Fruit fly (Drosophila melanogaster): Measurements from ENCODE around the gene CG33177.
A peak's percentile ranks its signal among the peaks of the same experiment; 100 is the strongest.

DNA sequence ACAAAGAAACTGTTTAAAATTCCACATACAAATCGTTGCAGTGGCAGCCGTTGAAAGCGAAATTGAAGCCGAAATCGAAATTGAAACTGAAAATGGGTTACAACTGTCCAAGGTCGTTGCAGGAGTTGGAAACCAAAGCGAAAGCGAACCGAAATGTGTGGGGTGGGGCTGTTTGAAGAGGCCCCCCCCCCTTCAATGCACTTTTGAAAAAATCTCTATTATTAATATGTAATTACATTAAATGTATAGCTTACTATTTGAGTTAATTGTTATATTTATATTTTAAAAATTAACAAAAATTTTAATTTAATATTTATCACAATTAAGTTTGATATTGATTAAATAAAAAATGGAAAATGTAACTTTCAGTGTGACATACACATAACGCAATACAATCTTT, 40.5 kb downstream of the CG33177 start:
- no peak for TF ChIP-seq ato (GFP tag; IDR thresholded peaks at IDR 0.05; ENCODE audit: partially characterized antibody)
- no peak for TF ChIP-seq scrt (GFP tag; optimal IDR thresholded peaks at IDR 0.05)
- TF ChIP-seq Hr3 (GFP tag; optimal IDR thresholded peaks at IDR 0.05) = no peak
- no peak for TF ChIP-seq tx (GFP tag; optimal IDR thresholded peaks at IDR 0.05)
- peak; percentile 62 for TF ChIP-seq CG13424 (tag; optimal IDR thresholded peaks at IDR 0.05)
- no peak for TF ChIP-seq CG11247 (GFP tag; IDR thresholded peaks at IDR 0.05)
- TF ChIP-seq CG6854 (GFP tag; optimal IDR thresholded peaks at IDR 0.05) = no peak

All from whole organism, embryonic.